Fruit fly (Drosophila melanogaster): ENCODE data around the gene JhI-21.
A peak's percentile ranks its signal among the peaks of the same experiment; 100 is the strongest.

Gene JhI-21

dm6 chr2L:12002922-12003791, 52.7 kb downstream of the JhI-21 start (continued):
- TF ChIP-seq CG2678 (tag; optimal IDR thresholded peaks at IDR 0.05) = peak; percentile 49
- no peak for TF ChIP-seq CG15601 (tag; optimal IDR thresholded peaks at IDR 0.05)
- TF ChIP-seq sisA (GFP tag; IDR thresholded peaks at IDR 0.05) = no peak
- TF ChIP-seq CG18262 (tag; optimal IDR thresholded peaks at IDR 0.05) = peak; percentile 18
- TF ChIP-seq CG1603 (tag; optimal IDR thresholded peaks at IDR 0.05) = peak; percentile 39
- TF ChIP-seq Blimp-1 (GFP tag; optimal IDR thresholded peaks at IDR 0.05) = no peak
- no peak for TF ChIP-seq stc (GFP tag; IDR thresholded peaks at IDR 0.05)
- TF ChIP-seq CG34376 (GFP tag; optimal IDR thresholded peaks at IDR 0.05) = peak; percentile 97
- peak; percentile 45 for TF ChIP-seq sens (GFP tag)
- TF ChIP-seq cas (GFP tag; IDR thresholded peaks at IDR 0.05) = no peak
- TF ChIP-seq Antp (GFP tag; optimal IDR thresholded peaks at IDR 0.05) = no peak
- no peak for TF ChIP-seq dati (GFP tag; IDR thresholded peaks at IDR 0.05)
- TF ChIP-seq Nf-YA (GFP tag; IDR thresholded peaks at IDR 0.05) = no peak
- TF ChIP-seq Stat92E (GFP tag; optimal IDR thresholded peaks at IDR 0.05) = no peak
- no peak for TF ChIP-seq CG4424 (GFP tag; optimal IDR thresholded peaks at IDR 0.05)
- TF ChIP-seq tx (GFP tag; optimal IDR thresholded peaks at IDR 0.05) = no peak
- TF ChIP-seq Hand (GFP tag; optimal IDR thresholded peaks at IDR 0.05) = peak; percentile 35
- no peak for TF ChIP-seq trh (GFP tag; optimal IDR thresholded peaks at IDR 0.05)
- TF ChIP-seq B-H2 (GFP tag; optimal IDR thresholded peaks at IDR 0.05) = peak; percentile 6
- TF ChIP-seq emc (GFP tag; optimal IDR thresholded peaks at IDR 0.05) = no peak
- TF ChIP-seq dm (GFP tag; optimal IDR thresholded peaks at IDR 0.05) = no peak
- TF ChIP-seq Rfx (GFP tag; IDR thresholded peaks at IDR 0.05) = no peak
- peak; percentile 30 for TF ChIP-seq nau (GFP tag; optimal IDR thresholded peaks at IDR 0.05)
- TF ChIP-seq Oli (tag; optimal IDR thresholded peaks at IDR 0.05) = peak; percentile 38
- peak; percentile 11 for TF ChIP-seq HmgD (GFP tag; optimal IDR thresholded peaks at IDR 0.05)
- no peak for TF ChIP-seq Bgb (GFP tag; IDR thresholded peaks at IDR 0.05; ENCODE audit: partially characterized antibody)
- no peak for TF ChIP-seq yki (optimal IDR thresholded peaks at IDR 0.05)
- TF ChIP-seq CG33557 (GFP tag; optimal IDR thresholded peaks at IDR 0.05) = peak; percentile 0
- no peak for TF ChIP-seq HLH4C (GFP tag; IDR thresholded peaks at IDR 0.05; ENCODE audit: partially characterized antibody)
- TF ChIP-seq ase (GFP tag; IDR thresholded peaks at IDR 0.05) = no peak
- no peak for TF ChIP-seq YL-1 (GFP tag; optimal IDR thresholded peaks at IDR 0.05)
- peak; percentile 64 for TF ChIP-seq da (GFP tag; optimal IDR thresholded peaks at IDR 0.05)
- TF ChIP-seq CG11695 (GFP tag; IDR thresholded peaks at IDR 0.05) = no peak
- TF ChIP-seq mld (GFP tag; IDR thresholded peaks at IDR 0.05; ENCODE audit: partially characterized antibody) = no peak
- peak; percentile 74 for TF ChIP-seq HLHmδ (GFP tag; optimal IDR thresholded peaks at IDR 0.05)
- no peak for TF ChIP-seq BEAF-32 (GFP tag; optimal IDR thresholded peaks at IDR 0.05)
- TF ChIP-seq CG15269 (tag; optimal IDR thresholded peaks at IDR 0.05) = peak; percentile 66
- TF ChIP-seq CG6254 (GFP tag; optimal IDR thresholded peaks at IDR 0.05) = peak; percentile 30
- TF ChIP-seq trem (tag; optimal IDR thresholded peaks at IDR 0.05) = no peak
- TF ChIP-seq CG32772 (GFP tag; IDR thresholded peaks at IDR 0.05) = no peak
- TF ChIP-seq tap (tag; optimal IDR thresholded peaks at IDR 0.05) = peak; percentile 48
- TF ChIP-seq gsb-n (tag; optimal IDR thresholded peaks at IDR 0.05) = peak; percentile 89
- no peak for TF ChIP-seq CG43689 (GFP tag; IDR thresholded peaks at IDR 0.05)
- peak; percentile 11 for TF ChIP-seq Hsf (GFP tag; optimal IDR thresholded peaks at IDR 0.05)
- no peak for TF ChIP-seq TFAM (GFP tag; optimal IDR thresholded peaks at IDR 0.05)
- TF ChIP-seq dmrt11E (tag; optimal IDR thresholded peaks at IDR 0.05) = peak; percentile 27
- no peak for TF ChIP-seq CG8765 (GFP tag; IDR thresholded peaks at IDR 0.05)
- no peak for TF ChIP-seq Sin3A (optimal IDR thresholded peaks at IDR 0.05)
- no peak for TF ChIP-seq CG1529 (GFP tag; optimal IDR thresholded peaks at IDR 0.05)
- peak; percentile 63 for TF ChIP-seq CG12391 (tag; optimal IDR thresholded peaks at IDR 0.05)
